Worm (Caenorhabditis elegans) whole organism, L2 larva: Measurements from ENCODE around the gene aos-1.

Experiments used
- blmp-1 ChIP-seq: sonication (generic microtip); optimal IDR thresholded peaks from 2 replicates; lab custom pipeline; 2017; ENCODE audit warnings: missing genetic modification characterization, mild to moderate bottlenecking, missing compliant biosample characterization, antibody characterized with exemption, moderate library complexity; ENCODE audit not compliant: insufficient read depth
- lin-11 ChIP-seq: fragments of 150-350 bp; sonication (generic microtip); optimal IDR thresholded peaks from 2 replicates; lab custom pipeline; 2014; ENCODE audit warnings: missing biosample characterization, missing genetic modification characterization, inconsistent platforms, mixed read lengths
- nhr-237 ChIP-seq: fragments of 150-350 bp; optimal IDR thresholded peaks from 2 replicates; lab custom pipeline; 2014; ENCODE audit warnings: missing biosample characterization, missing genetic modification characterization
- unc-39 ChIP-seq: fragments of 150-350 bp; optimal IDR thresholded peaks from 2 replicates; lab custom pipeline; 2014; ENCODE audit warnings: missing biosample characterization, missing genetic modification characterization
- unc-62 ChIP-seq: fragments of 150-350 bp; optimal IDR thresholded peaks from 2 replicates; lab custom pipeline; 2014; ENCODE audit warnings: missing biosample characterization, missing genetic modification reagents, missing genetic modification characterization

DNA sequence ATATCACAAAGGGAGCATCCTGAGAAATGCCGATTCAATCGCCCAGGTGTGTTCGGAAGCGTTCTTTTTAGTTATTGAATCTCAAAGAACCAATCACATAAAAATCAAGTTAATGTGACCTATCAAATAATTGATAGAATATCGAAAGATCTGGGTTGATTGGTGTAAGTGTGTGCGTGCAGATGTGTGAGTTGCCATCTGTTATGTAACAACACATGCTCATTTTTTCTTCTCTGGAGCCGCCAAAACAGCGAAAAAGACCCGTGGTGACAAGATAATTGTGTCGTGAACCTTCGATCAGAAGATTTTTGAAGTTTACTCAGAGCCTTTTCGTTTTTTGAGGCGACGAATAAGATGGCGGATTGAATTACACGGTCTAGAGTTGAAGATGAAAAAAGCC lies 16.7 kb upstream of the aos-1 start:
- TF ChIP-seq unc-62 (no peak), lin-11 (no peak), nhr-237 (tag; lab: Kevin White, UChicago) (no peak), blmp-1 (no peak), unc-39 (tag; lab: Kevin White, UChicago) (no peak)
